Fruit fly (Drosophila melanogaster) whole organism, pupa: ENCODE data around the gene CG42359.

Source experiments
- CG10348 ChIP-seq: fragments of 200-800 bp; sonication (Bioruptor generic); IDR thresholded peaks from 2 replicates; pipeline ENCODE4 v1.3.6; 2022; ENCODE audit warnings: missing biosample characterization, missing genetic modification characterization
- CG12605 ChIP-seq: fragments of 200-800 bp; sonication (Bioruptor generic); IDR thresholded peaks from 2 replicates; pipeline ENCODE4 v1.3.6; 2022; ENCODE audit warnings: missing biosample characterization, missing genetic modification characterization
- CG13204 ChIP-seq: fragments of 200-800 bp; sonication (Bioruptor generic); optimal IDR thresholded peaks from 2 replicates; lab custom pipeline; 2018; ENCODE audit warnings: missing biosample characterization, mild to moderate bottlenecking, missing genetic modification characterization, moderate library complexity
- CG14655 ChIP-seq: fragments of 200-800 bp; sonication (Bioruptor generic); optimal IDR thresholded peaks from 3 replicates; lab custom pipeline; 2017; ENCODE audit warnings: mild to moderate bottlenecking, missing biosample characterization, missing genetic modification reagents, missing genetic modification characterization
- CG15710 ChIP-seq: fragments of 200-800 bp; sonication (Bioruptor generic); optimal IDR thresholded peaks from 2 replicates; lab custom pipeline; 2018; ENCODE audit warnings: missing biosample characterization, mild to moderate bottlenecking, missing genetic modification characterization, moderate library complexity
- CG17806 ChIP-seq: fragments of 200-800 bp; sonication (Bioruptor generic); optimal IDR thresholded peaks from 2 replicates; lab custom pipeline; 2018; ENCODE audit warnings: missing biosample characterization, mild to moderate bottlenecking, missing genetic modification characterization, moderate library complexity
- CG32121 ChIP-seq: fragments of 200-800 bp; sonication (Bioruptor generic); IDR thresholded peaks from 2 replicates; pipeline ENCODE4 v1.3.6; 2022; ENCODE audit warnings: missing biosample characterization, missing genetic modification characterization
- CG34367 ChIP-seq: fragments of 200-800 bp; sonication (Bioruptor generic); optimal IDR thresholded peaks from 2 replicates; lab custom pipeline; 2018; ENCODE audit warnings: missing biosample characterization, mild to moderate bottlenecking, missing genetic modification characterization
- CG4496 ChIP-seq: fragments of 200-800 bp; sonication (Bioruptor generic); IDR thresholded peaks from 3 replicates; pipeline ENCODE4 v1.3.6; 2022; ENCODE audit warnings: missing biosample characterization, missing genetic modification characterization
- CG8159 ChIP-seq: fragments of 200-800 bp; sonication (Bioruptor generic); optimal IDR thresholded peaks from 3 replicates; lab custom pipeline; 2018; ENCODE audit warnings: missing biosample characterization, mild to moderate bottlenecking, missing genetic modification characterization, moderate library complexity
- CG8301 ChIP-seq: fragments of 200-800 bp; sonication (Bioruptor generic); optimal IDR thresholded peaks from 2 replicates; lab custom pipeline; 2018; ENCODE audit warnings: missing biosample characterization, mild to moderate bottlenecking, missing genetic modification characterization
- CG9948 ChIP-seq: fragments of 200-800 bp; sonication (Bioruptor generic); optimal IDR thresholded peaks from 2 replicates; lab custom pipeline; 2018; ENCODE audit warnings: missing biosample characterization, mild to moderate bottlenecking, missing genetic modification characterization, moderate library complexity
- D1 ChIP-seq: fragments of 200-800 bp; sonication (Bioruptor generic); optimal IDR thresholded peaks from 2 replicates; lab custom pipeline; 2018; ENCODE audit warnings: missing biosample characterization, mild to moderate bottlenecking, missing genetic modification characterization, moderate library complexity
- EcR ChIP-seq: fragments of 200-800 bp; sonication (Bioruptor generic); optimal IDR thresholded peaks from 3 replicates; lab custom pipeline; 2019; ENCODE audit warnings: missing biosample characterization, missing genetic modification characterization, mild to moderate bottlenecking, moderate library complexity, missing genetic modification reagents
- Ets98B ChIP-seq: fragments of 200-800 bp; sonication (Bioruptor generic); IDR thresholded peaks from 2 replicates; pipeline ENCODE4 v1.3.6; 2022; ENCODE audit warnings: missing biosample characterization, missing genetic modification characterization
- Pif1A ChIP-seq: fragments of 200-800 bp; sonication (Bioruptor generic); optimal IDR thresholded peaks from 3 replicates; lab custom pipeline; 2016; ENCODE audit warnings: missing biosample characterization, missing genetic modification characterization
- Pif1B ChIP-seq: fragments of 200-800 bp; sonication (Bioruptor generic); optimal IDR thresholded peaks from 3 replicates; lab custom pipeline; 2016; ENCODE audit warnings: missing biosample characterization, missing genetic modification characterization
- Snoo ChIP-seq: fragments of 200-800 bp; sonication (Bioruptor generic); optimal IDR thresholded peaks from 3 replicates; lab custom pipeline; 2017; ENCODE audit warnings: missing biosample characterization, mild to moderate bottlenecking, missing genetic modification characterization, inconsistent platforms
- fd96Ca ChIP-seq: fragments of 200-800 bp; sonication (Bioruptor generic); IDR thresholded peaks from 3 replicates; pipeline ENCODE4 v1.3.6; 2022; ENCODE audit warnings: missing biosample characterization, missing genetic modification characterization
- gl ChIP-seq: fragments of 200-800 bp; sonication (Bioruptor generic); optimal IDR thresholded peaks from 2 replicates; lab custom pipeline; 2018; ENCODE audit warnings: missing biosample characterization, mild to moderate bottlenecking, missing genetic modification characterization
- rn ChIP-seq: fragments of 200-800 bp; sonication (Bioruptor generic); IDR thresholded peaks from 2 replicates; pipeline ENCODE4 v1.3.6; 2022; ENCODE audit warnings: missing biosample characterization, missing genetic modification characterization

The CG42359 gene

dm6 chr3R:19150856-19151651, 11.0 kb downstream of the CG42359 start:
- no peak for TF ChIP-seq rn (GFP tag; lab: Robert Waterston, UW)
- no peak for TF ChIP-seq D1 (tag; lab: Kevin White, UChicago)
- TF ChIP-seq CG14655 (GFP tag; lab: Kevin White, UChicago): no peak
- no peak for TF ChIP-seq CG15710 (tag; lab: Kevin White, UChicago)
- no peak for TF ChIP-seq CG8301 (tag; lab: Kevin White, UChicago)
- TF ChIP-seq Snoo: no peak
- no peak for TF ChIP-seq Ets98B
- TF ChIP-seq CG13204 (GFP tag; lab: Kevin White, UChicago): no peak
- TF ChIP-seq CG34367 (tag; lab: Kevin White, UChicago): no peak
- no peak for TF ChIP-seq fd96Ca (GFP tag; lab: Robert Waterston, UW)
- no peak for TF ChIP-seq gl (tag; lab: Kevin White, UChicago)
- TF ChIP-seq CG4496 (GFP tag; lab: Robert Waterston, UW): no peak
- no peak for TF ChIP-seq CG12605 (GFP tag; lab: Robert Waterston, UW)
- no peak for TF ChIP-seq Pif1A (GFP tag; lab: Kevin White, UChicago)
- no peak for TF ChIP-seq EcR
- no peak for TF ChIP-seq CG17806 (tag; lab: Kevin White, UChicago)

- peak; percentile 40 for TF ChIP-seq CG34367 (tag; lab: Kevin White, UChicago)
- 0 out of 2 replicates have a peak, but pooled peaks have one; percentile 7 for TF ChIP-seq CG10348 (GFP tag; lab: Robert Waterston, UW)
- peak; percentile 48 for TF ChIP-seq CG15710 (tag; lab: Kevin White, UChicago)
- peak; percentile 82 for TF ChIP-seq CG14655 (GFP tag; lab: Kevin White, UChicago)
- no peak for TF ChIP-seq D1 (tag; lab: Kevin White, UChicago)
- peak; percentile 89 for TF ChIP-seq CG12605 (GFP tag; lab: Robert Waterston, UW)
- no peak for TF ChIP-seq rn (GFP tag; lab: Robert Waterston, UW)
- peak; percentile 27 for TF ChIP-seq EcR
- TF ChIP-seq Pif1A (GFP tag; lab: Kevin White, UChicago): peak; percentile 87
- peak; percentile 81; the same call in 1 of the 2 replicates for TF ChIP-seq Ets98B
- TF ChIP-seq CG8301 (tag; lab: Kevin White, UChicago): peak; percentile 76
- peak; percentile 40 for TF ChIP-seq CG17806 (tag; lab: Kevin White, UChicago)
- peak; percentile 82 for TF ChIP-seq CG32121 (GFP tag; lab: Robert Waterston, UW)
- peak; percentile 84 for TF ChIP-seq Pif1B (GFP tag; lab: Kevin White, UChicago)
- peak; percentile 37 for TF ChIP-seq CG9948 (tag; lab: Kevin White, UChicago)
- peak; percentile 94 for TF ChIP-seq gl (tag; lab: Kevin White, UChicago)
- peak; percentile 74 for TF ChIP-seq fd96Ca (GFP tag; lab: Robert Waterston, UW)
- TF ChIP-seq CG4496 (GFP tag; lab: Robert Waterston, UW): peak; percentile 90
- peak; percentile 63 for TF ChIP-seq CG8159 (tag; lab: Kevin White, UChicago)
- TF ChIP-seq Snoo: peak; percentile 77
- TF ChIP-seq CG13204 (GFP tag; lab: Kevin White, UChicago): peak; percentile 92
These were observed 14.4 kb downstream of the CG42359 start, which contains the start of gene Ppcs for dm6 chr3R:19147511-19148239. Gene Ppcs (minus strand): TSS chr3R:19147910.

dm6 chr3R:19134957-19135356, 27.1 kb downstream of the CG42359 start, which contains the start of gene Cyp12a4:
Gene Cyp12a4 (plus strand): TSS chr3R:19135158.
- TF ChIP-seq CG9948 (tag; lab: Kevin White, UChicago) (no peak), gl (tag; lab: Kevin White, UChicago) (no peak), CG14655 (GFP tag; lab: Kevin White, UChicago) (no peak), CG10348 (GFP tag; lab: Robert Waterston, UW) (no peak), CG8301 (tag; lab: Kevin White, UChicago) (no peak), CG34367 (tag; lab: Kevin White, UChicago) (no peak), rn (GFP tag; lab: Robert Waterston, UW) (no peak), CG17806 (tag; lab: Kevin White, UChicago) (no peak), CG15710 (tag; lab: Kevin White, UChicago) (no peak), Pif1B (GFP tag; lab: Kevin White, UChicago) (no peak)

- no peak for TF ChIP-seq CG12605 (GFP tag; lab: Robert Waterston, UW)
- no peak for TF ChIP-seq rn (GFP tag; lab: Robert Waterston, UW)
- TF ChIP-seq CG32121 (GFP tag; lab: Robert Waterston, UW): no peak
- TF ChIP-seq gl (tag; lab: Kevin White, UChicago): no peak
These were observed 29.8 kb downstream of the CG42359 start, which contains the start of gene Cyp12a5 for dm6 chr3R:19132146-19132833. Gene Cyp12a5 (plus strand): TSS chr3R:19132648.
